Worm (Caenorhabditis elegans) whole organism, midembryonic: Measurements from ENCODE around the gene F14D7.2.

ENCODE experiments used
- T22C8.4 ChIP-seq: fragments of 200-800 bp; sonication (Bioruptor generic); IDR thresholded peaks from 2 replicates; pipeline ENCODE4 v1.3.6; 2022; ENCODE audit warnings: missing genetic modification characterization, missing compliant biosample characterization
- cog-1 ChIP-seq: sonication (generic microtip); optimal IDR thresholded peaks from 2 replicates; lab custom pipeline; 2016; ENCODE audit warnings: missing genetic modification characterization, missing compliant biosample characterization
- flt-1 ChIP-seq: fragments of 200-800 bp; sonication (Bioruptor generic); IDR thresholded peaks from 2 replicates; pipeline ENCODE4 v1.3.6; 2022; ENCODE audit warnings: missing genetic modification characterization, missing compliant biosample characterization
- klf-2 ChIP-seq: fragments of 200-800 bp; sonication (Bioruptor generic); conservative IDR thresholded peaks from 2 replicates; pipeline ENCODE4 v1.3.6; 2022; ENCODE audit warnings: missing genetic modification reagents, missing genetic modification characterization, missing compliant biosample characterization
- med-1 ChIP-seq: sonication (generic microtip); optimal IDR thresholded peaks from 2 replicates; lab custom pipeline; 2017; ENCODE audit warnings: missing genetic modification characterization, mild to moderate bottlenecking, missing compliant biosample characterization, antibody characterized with exemption, missing genetic modification reagents; ENCODE audit not compliant: insufficient read depth
- ref-1 ChIP-seq: fragments of 200-800 bp; sonication (Bioruptor generic); conservative IDR thresholded peaks from 2 replicates; pipeline ENCODE4 v1.3.6; 2022; ENCODE audit warnings: missing genetic modification reagents, missing genetic modification characterization, missing compliant biosample characterization
- ztf-23 ChIP-seq: fragments of 200-800 bp; sonication (Bioruptor generic); IDR thresholded peaks from 2 replicates; pipeline ENCODE4 v1.3.6; 2022; ENCODE audit warnings: missing genetic modification reagents, missing genetic modification characterization, missing compliant biosample characterization
- ztf-29 ChIP-seq: fragments of 200-800 bp; sonication (Bioruptor generic); IDR thresholded peaks from 2 replicates; pipeline ENCODE4 v1.3.6; 2022; ENCODE audit warnings: missing genetic modification reagents, missing genetic modification characterization, missing compliant biosample characterization

ce11 chrV:14290636-14291035 lies 2.9 kb downstream of the F14D7.2 start, which contains the start of gene F14D7.18:
- TF ChIP-seq T22C8.4 (GFP tag; lab: Robert Waterston, UW) (no peak), ref-1 (GFP tag; lab: Robert Waterston, UW) (no peak), klf-2 (GFP tag; lab: Robert Waterston, UW) (no peak), ztf-29 (no peak), ztf-23 (no peak), flt-1 (GFP tag; lab: Robert Waterston, UW) (no peak), cog-1 (tag; lab: Kevin White, UChicago) (no peak), med-1 (GFP tag; lab: Kevin White, UChicago) (no peak)
